Fruit fly (Drosophila melanogaster) whole organism, wandering third instar larva: ENCODE results near the gene CG13679.

Experiments used
- GATAd ChIP-seq: sonication (Bioruptor generic); optimal IDR thresholded peaks from 2 replicates; lab custom pipeline; 2016; ENCODE audit warnings: missing biosample characterization, missing genetic modification characterization
- Myc ChIP-seq: fragments of >200 bp; optimal IDR thresholded peaks from 2 replicates; lab custom pipeline; 2017
- N ChIP-seq: fragments of >200 bp; optimal IDR thresholded peaks from 2 replicates; lab custom pipeline; 2018; ENCODE audit warnings: missing biosample characterization, missing external identifiers, missing genetic modification characterization
- dsf ChIP-seq: sonication (Bioruptor generic); optimal IDR thresholded peaks from 2 replicates; lab custom pipeline; 2016; ENCODE audit warnings: missing biosample characterization, missing genetic modification characterization, borderline replicate concordance
- fru ChIP-seq: fragments of 200-800 bp; sonication (Bioruptor generic); optimal IDR thresholded peaks from 3 replicates; lab custom pipeline; 2016; ENCODE audit warnings: missing biosample characterization, mild to moderate bottlenecking, missing genetic modification characterization
- h ChIP-seq: fragments of 200-800 bp; sonication (Bioruptor generic); optimal IDR thresholded peaks from 3 replicates; lab custom pipeline; 2016; ENCODE audit warnings: missing biosample characterization, mild to moderate bottlenecking, missing genetic modification characterization
- lola ChIP-seq: fragments of >200 bp; optimal IDR thresholded peaks from 2 replicates; lab custom pipeline; 2017; ENCODE audit warnings: missing biosample characterization, missing genetic modification characterization
- pan ChIP-seq: fragments of >200 bp; optimal IDR thresholded peaks from 2 replicates; lab custom pipeline; 2017
- psq ChIP-seq: fragments of 200-800 bp; sonication (Bioruptor generic); optimal IDR thresholded peaks from 3 replicates; lab custom pipeline; 2017; ENCODE audit warnings: missing biosample characterization, mild to moderate bottlenecking, missing genetic modification characterization, moderate library complexity
- rgr ChIP-seq: fragments of 200-800 bp; sonication (Bioruptor generic); optimal IDR thresholded peaks from 3 replicates; lab custom pipeline; 2016; ENCODE audit warnings: missing biosample characterization, mild to moderate bottlenecking, missing genetic modification characterization
- usp ChIP-seq: fragments of >200 bp; optimal IDR thresholded peaks from 2 replicates; lab custom pipeline; 2017; ENCODE audit warnings: missing biosample characterization, missing genetic modification characterization

DNA sequence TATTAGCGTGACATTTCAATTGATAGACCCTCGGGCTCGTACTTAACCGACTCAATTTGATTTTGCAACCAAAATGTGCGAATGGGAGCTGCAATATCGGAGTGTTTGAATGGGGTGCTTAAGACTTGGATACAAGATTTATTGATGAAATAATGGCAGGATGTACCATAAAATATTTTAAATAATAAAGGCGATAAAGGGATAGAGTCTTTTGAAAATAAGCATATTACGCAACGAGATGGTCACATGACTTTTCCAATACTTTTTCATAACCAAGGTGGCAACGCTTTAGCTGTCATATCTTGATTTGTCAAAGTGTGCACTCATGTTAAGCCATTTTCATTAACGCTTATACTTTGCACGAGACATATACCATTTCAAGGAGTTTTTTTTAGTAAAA is 26.3 kb downstream of the CG13679 start, which contains the start of gene eIF4E3:
- no peak for TF ChIP-seq dsf (GFP tag; lab: Kevin White, UChicago)
- TF ChIP-seq pan (lab: Kevin White, UChicago) = no peak
- TF ChIP-seq rgr (GFP tag; lab: Kevin White, UChicago) = no peak
- no peak for TF ChIP-seq lola
- TF ChIP-seq usp (GFP tag; lab: Kevin White, UChicago) = no peak
- TF ChIP-seq psq (GFP tag; lab: Kevin White, UChicago) = no peak
- no peak for TF ChIP-seq fru (GFP tag; lab: Kevin White, UChicago)
- TF ChIP-seq Myc (lab: Kevin White, UChicago) = no peak
- no peak for TF ChIP-seq h (GFP tag; lab: Kevin White, UChicago)
- TF ChIP-seq GATAd = no peak
- no peak for TF ChIP-seq N
